4 fruit fly cellular contexts compared by ENCODE assay signal in genomic region chr3L:16818063-16818462, dm6.
TF ChIP-seq lines count a peak whose summit lies in the region.

No protein-coding gene starts in this region.

- TF ChIP-seq CTCF in whole organism, embryonic (GFP tag; optimal IDR thresholded peaks at IDR 0.05; lab: Kevin White, UChicago) = no peak

TF ChIP-seq in whole organism, embryonic, 481 proteins besides CTCF, POLR2A, EP300 and RAD21:
- TF ChIP-seq sens (GFP tag; lab: Kevin White, UChicago) (peak; percentile 55), CG6689 (GFP tag; IDR thresholded peaks at IDR 0.05; lab: Robert Waterston, UW) (0 out of 2 replicates have a peak, but pooled peaks have one; percentile 21), Hey (tag; optimal IDR thresholded peaks at IDR 0.05; lab: Kevin White, UChicago) (no peak), lbe (GFP tag; optimal IDR thresholded peaks at IDR 0.05; lab: Kevin White, UChicago) (peak; percentile 86), CG7745 (tag; optimal IDR thresholded peaks at IDR 0.05; lab: Kevin White, UChicago) (no peak), CG2712 (tag; optimal IDR thresholded peaks at IDR 0.05; lab: Kevin White, UChicago) (peak; percentile 9), Med (GFP tag; lab: Kevin White, UChicago) (peak; percentile 38), Drgx (GFP tag; IDR thresholded peaks at IDR 0.05; lab: Robert Waterston, UW) (peak; percentile 63), Xrp1 (GFP tag; IDR thresholded peaks at IDR 0.05; lab: Robert Waterston, UW) (peak; percentile 24; the same call in 1 of the 2 replicates), Blimp-1 (GFP tag; optimal IDR thresholded peaks at IDR 0.05; lab: Kevin White, UChicago) (peak; percentile 14), nom (GFP tag; optimal IDR thresholded peaks at IDR 0.05; lab: Kevin White, UChicago) (peak; percentile 93), jumu (GFP tag; optimal IDR thresholded peaks at IDR 0.05; lab: Kevin White, UChicago) (no peak), corto (GFP tag; optimal IDR thresholded peaks at IDR 0.05; lab: Kevin White, UChicago) (peak; percentile 58), dmrt11E (tag; optimal IDR thresholded peaks at IDR 0.05; lab: Kevin White, UChicago) (peak; percentile 22), stwl (tag; optimal IDR thresholded peaks at IDR 0.05; lab: Kevin White, UChicago) (no peak), bsh (GFP tag; optimal IDR thresholded peaks at IDR 0.05; lab: Kevin White, UChicago) (peak; percentile 34 to 82), Oaz (GFP tag; IDR thresholded peaks at IDR 0.05; lab: Robert Waterston, UW) (no peak)

TF ChIP-seq in whole organism, prepupa, 60 proteins besides CTCF, POLR2A, EP300 and RAD21 (continues in another document):
- TF ChIP-seq Ets96B (tag; optimal IDR thresholded peaks at IDR 0.05; lab: Kevin White, UChicago) = peak; percentile 96
- TF ChIP-seq Ets21C (GFP tag; optimal IDR thresholded peaks at IDR 0.05; lab: Kevin White, UChicago) = peak; percentile 80
- TF ChIP-seq dsx (GFP tag; optimal IDR thresholded peaks at IDR 0.05; lab: Kevin White, UChicago; ENCODE audit: poor library complexity, severe bottlenecking) = peak; percentile 96
- TF ChIP-seq CG6276 (GFP tag; optimal IDR thresholded peaks at IDR 0.05; lab: Kevin White, UChicago) = peak; percentile 39
- TF ChIP-seq Hr38 (GFP tag; optimal IDR thresholded peaks at IDR 0.05; lab: Kevin White, UChicago) = no peak
- peak; percentile 93 for TF ChIP-seq Sox14 (GFP tag; optimal IDR thresholded peaks at IDR 0.05; lab: Kevin White, UChicago)
- no peak for TF ChIP-seq fkh (GFP tag; optimal IDR thresholded peaks at IDR 0.05; lab: Kevin White, UChicago)
- TF ChIP-seq lz (GFP tag; optimal IDR thresholded peaks at IDR 0.05; lab: Kevin White, UChicago) = peak; percentile 81
- TF ChIP-seq Lpt (GFP tag; optimal IDR thresholded peaks at IDR 0.05; lab: Kevin White, UChicago) = peak; percentile 80
- TF ChIP-seq Sox15 (GFP tag; optimal IDR thresholded peaks at IDR 0.05; lab: Kevin White, UChicago) = peak; percentile 75
- TF ChIP-seq achi (GFP tag; optimal IDR thresholded peaks at IDR 0.05; lab: Kevin White, UChicago) = peak; percentile 91
- TF ChIP-seq CG8119 (GFP tag; IDR thresholded peaks at IDR 0.05; lab: Robert Waterston, UW) = peak; percentile 74
- TF ChIP-seq OdsH (GFP tag; optimal IDR thresholded peaks at IDR 0.05; lab: Kevin White, UChicago) = peak; percentile 90
- peak; percentile 85 for TF ChIP-seq CG8319 (GFP tag; optimal IDR thresholded peaks at IDR 0.05; lab: Kevin White, UChicago)
- peak; percentile 44 for TF ChIP-seq fd85E (GFP tag; optimal IDR thresholded peaks at IDR 0.05; lab: Kevin White, UChicago)
- TF ChIP-seq ss (GFP tag; optimal IDR thresholded peaks at IDR 0.05; lab: Kevin White, UChicago) = peak; percentile 96 to 97
- peak; percentile 79 for TF ChIP-seq Blimp-1 (GFP tag; optimal IDR thresholded peaks at IDR 0.05; lab: Kevin White, UChicago)
- peak; percentile 95 for TF ChIP-seq CG1621 (tag; optimal IDR thresholded peaks at IDR 0.05; lab: Kevin White, UChicago)
- peak; percentile 92 for TF ChIP-seq topi (GFP tag; optimal IDR thresholded peaks at IDR 0.05; lab: Kevin White, UChicago)
- TF ChIP-seq Gug (GFP tag; IDR thresholded peaks at IDR 0.05; lab: Robert Waterston, UW) = peak; percentile 68
- peak; percentile 97 for TF ChIP-seq spab (GFP tag; optimal IDR thresholded peaks at IDR 0.05; lab: Kevin White, UChicago)
- TF ChIP-seq esn (GFP tag; optimal IDR thresholded peaks at IDR 0.05; lab: Kevin White, UChicago) = peak; percentile 91
- peak; percentile 91 for TF ChIP-seq CG31627 (GFP tag; optimal IDR thresholded peaks at IDR 0.05; lab: Kevin White, UChicago)
- TF ChIP-seq CG3032 (tag; optimal IDR thresholded peaks at IDR 0.05; lab: Kevin White, UChicago) = peak; percentile 97
- peak; percentile 86 for TF ChIP-seq net (GFP tag; optimal IDR thresholded peaks at IDR 0.05; lab: Kevin White, UChicago)

TF ChIP-seq in whole organism, pupa, 21 proteins besides CTCF, POLR2A, EP300 and RAD21:
- TF ChIP-seq CG4496 (GFP tag; IDR thresholded peaks at IDR 0.05; lab: Robert Waterston, UW) (peak; percentile 81), Snoo (tag; optimal IDR thresholded peaks at IDR 0.05; lab: Kevin White, UChicago) (peak; percentile 77), fd96Ca (GFP tag; IDR thresholded peaks at IDR 0.05; lab: Robert Waterston, UW) (peak; percentile 56; the same call in 2 of the 3 replicates), CG15710 (tag; optimal IDR thresholded peaks at IDR 0.05; lab: Kevin White, UChicago) (peak; percentile 98), Ets98B (GFP tag; IDR thresholded peaks at IDR 0.05; lab: Robert Waterston, UW) (peak; percentile 43), CG12605 (GFP tag; IDR thresholded peaks at IDR 0.05; lab: Robert Waterston, UW) (peak; percentile 74), CG17806 (tag; optimal IDR thresholded peaks at IDR 0.05; lab: Kevin White, UChicago) (peak; percentile 98), CG8301 (tag; optimal IDR thresholded peaks at IDR 0.05; lab: Kevin White, UChicago) (peak; percentile 89), CG8159 (tag; optimal IDR thresholded peaks at IDR 0.05; lab: Kevin White, UChicago) (peak; percentile 96), rn (GFP tag; IDR thresholded peaks at IDR 0.05; lab: Robert Waterston, UW) (no peak), CG34367 (tag; optimal IDR thresholded peaks at IDR 0.05; lab: Kevin White, UChicago) (peak; percentile 96), Pif1A (GFP tag; optimal IDR thresholded peaks at IDR 0.05; lab: Kevin White, UChicago) (peak; percentile 92), D1 (tag; optimal IDR thresholded peaks at IDR 0.05; lab: Kevin White, UChicago) (peak; percentile 88), EcR (GFP tag; optimal IDR thresholded peaks at IDR 0.05; lab: Kevin White, UChicago) (peak; percentile 97), CG9948 (tag; optimal IDR thresholded peaks at IDR 0.05; lab: Kevin White, UChicago) (peak; percentile 96), CG13204 (GFP tag; optimal IDR thresholded peaks at IDR 0.05; lab: Kevin White, UChicago) (peak; percentile 94), CG14655 (GFP tag; optimal IDR thresholded peaks at IDR 0.05; lab: Kevin White, UChicago) (peak; percentile 90), CG10348 (GFP tag; IDR thresholded peaks at IDR 0.05; lab: Robert Waterston, UW) (no peak), Pif1B (GFP tag; optimal IDR thresholded peaks at IDR 0.05; lab: Kevin White, UChicago) (peak; percentile 88), CG32121 (GFP tag; IDR thresholded peaks at IDR 0.05; lab: Robert Waterston, UW) (0 out of 2 replicates have a peak, but pooled peaks have one; percentile 24), gl (tag; optimal IDR thresholded peaks at IDR 0.05; lab: Kevin White, UChicago) (peak; percentile 95)
TF ChIP-seq in whole organism, pupa: peak in this region for 19.

TF ChIP-seq in whole organism, wandering third instar larva, 38 proteins besides CTCF, POLR2A, EP300 and RAD21 (continues in another document):
- TF ChIP-seq N (GFP tag; optimal IDR thresholded peaks at IDR 0.05; lab: Kevin White, UChicago) (no peak), CrebA (GFP tag; optimal IDR thresholded peaks at IDR 0.05; lab: Kevin White, UChicago; ENCODE audit: borderline replicate concordance) (peak; percentile 47), pan (optimal IDR thresholded peaks at IDR 0.05; lab: Kevin White, UChicago) (no peak), lola (GFP tag; optimal IDR thresholded peaks at IDR 0.05; lab: Kevin White, UChicago) (no peak), dmrt93B (GFP tag; optimal IDR thresholded peaks at IDR 0.05; lab: Kevin White, UChicago) (peak; percentile 68), h (GFP tag; optimal IDR thresholded peaks at IDR 0.05; lab: Kevin White, UChicago) (peak; percentile 90), psq (GFP tag; optimal IDR thresholded peaks at IDR 0.05; lab: Kevin White, UChicago) (peak; percentile 81), Hr83 (GFP tag; optimal IDR thresholded peaks at IDR 0.05; lab: Kevin White, UChicago; ENCODE audit: poor library complexity, severe bottlenecking) (no peak), CG9705 (GFP tag; optimal IDR thresholded peaks at IDR 0.05; lab: Kevin White, UChicago) (peak; percentile 76), Sp1 (GFP tag; optimal IDR thresholded peaks at IDR 0.05; lab: Kevin White, UChicago) (peak; percentile 93), tai (GFP tag; optimal IDR thresholded peaks at IDR 0.05; lab: Kevin White, UChicago) (peak; percentile 68), Abd-B (GFP tag; optimal IDR thresholded peaks at IDR 0.05; lab: Kevin White, UChicago) (no peak), GATAd (GFP tag; optimal IDR thresholded peaks at IDR 0.05; lab: Kevin White, UChicago) (peak; percentile 5), br (GFP tag; optimal IDR thresholded peaks at IDR 0.05; lab: Kevin White, UChicago) (peak; percentile 86), foxo (GFP tag; optimal IDR thresholded peaks at IDR 0.05; lab: Kevin White, UChicago) (peak; percentile 52 to 76), fru (GFP tag; optimal IDR thresholded peaks at IDR 0.05; lab: Kevin White, UChicago) (peak; percentile 91), rgr (GFP tag; optimal IDR thresholded peaks at IDR 0.05; lab: Kevin White, UChicago) (peak; percentile 91), Myc (optimal IDR thresholded peaks at IDR 0.05; lab: Kevin White, UChicago) (no peak), Dfd (GFP tag; optimal IDR thresholded peaks at IDR 0.05; lab: Kevin White, UChicago) (no peak), Dif (GFP tag; optimal IDR thresholded peaks at IDR 0.05; lab: Kevin White, UChicago; ENCODE audit: partially characterized antibody) (peak; percentile 30), jim (GFP tag; optimal IDR thresholded peaks at IDR 0.05; lab: Kevin White, UChicago) (no peak), Vsx2 (GFP tag; optimal IDR thresholded peaks at IDR 0.05; lab: Kevin White, UChicago; ENCODE audit: partially characterized antibody) (peak; percentile 61), dsf (GFP tag; optimal IDR thresholded peaks at IDR 0.05; lab: Kevin White, UChicago; ENCODE audit: borderline replicate concordance) (peak; percentile 2), sv (GFP tag; optimal IDR thresholded peaks at IDR 0.05; lab: Kevin White, UChicago) (no peak), sage (GFP tag; optimal IDR thresholded peaks at IDR 0.05; lab: Kevin White, UChicago) (peak; percentile 74), Hr78 (GFP tag; optimal IDR thresholded peaks at IDR 0.05; lab: Kevin White, UChicago) (no peak), ey (GFP tag; optimal IDR thresholded peaks at IDR 0.05; lab: Kevin White, UChicago) (peak; percentile 90), HLH106 (tag; optimal IDR thresholded peaks at IDR 0.05; lab: Kevin White, UChicago) (peak; percentile 80), brk (GFP tag; optimal IDR thresholded peaks at IDR 0.05; lab: Kevin White, UChicago) (peak; percentile 82), Rel (GFP tag; optimal IDR thresholded peaks at IDR 0.05; lab: Kevin White, UChicago) (peak; percentile 65), Rel (tag; optimal IDR thresholded peaks at IDR 0.05; lab: Kevin White, UChicago) (peak; percentile 62), woc (GFP tag; optimal IDR thresholded peaks at IDR 0.05; lab: Kevin White, UChicago) (peak; percentile 78), dl (GFP tag; optimal IDR thresholded peaks at IDR 0.05; lab: Kevin White, UChicago; ENCODE audit: insufficient read depth in 1 of 2, partially characterized antibody in 2 of 2) (no peak), CG32264 (GFP tag; optimal IDR thresholded peaks at IDR 0.05; lab: Kevin White, UChicago) (peak; percentile 64)

Comparison
In these comparisons a context has a peak if more than half of its experiments do, and no peak if none do; other contexts are left out.
1. Of the 7 proteins assayed by ChIP-seq in both whole organism, embryonic and whole organism, prepupa: peak only in whole organism, embryonic: none; only in whole organism, prepupa: CG16779, CG6854, Gug, Hr39, Lpt and Sox102F; in both: Blimp-1; in neither: 0.